Worm (Caenorhabditis elegans): ENCODE results near the gene ZK856.6.

The ZK856.6 gene

DNA sequence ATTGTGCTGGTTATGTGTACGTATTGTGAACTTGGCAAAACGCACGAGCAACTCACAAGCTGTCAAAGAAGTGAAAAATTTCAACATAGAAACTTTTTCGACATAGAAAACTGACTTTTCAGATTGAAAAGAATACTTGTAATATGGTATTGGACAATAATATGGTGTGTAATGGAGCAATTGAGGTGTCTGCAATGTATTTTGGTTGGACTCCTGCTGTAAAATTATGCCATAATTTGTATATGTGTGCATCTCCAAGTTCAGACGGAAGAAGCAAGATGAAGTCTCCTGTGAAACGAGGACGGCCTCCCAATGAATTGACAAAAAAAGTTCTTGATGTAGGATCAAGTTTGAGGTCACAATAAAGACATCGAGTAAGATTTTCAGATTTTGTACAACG, 14.7 kb upstream of the ZK856.6 start:
- TF ChIP-seq B0310.2 (tag; optimal IDR thresholded peaks at IDR 0.05) (no peak), ets-7 (tag; optimal IDR thresholded peaks at IDR 0.05) (no peak), F13C5.2 (tag; optimal IDR thresholded peaks at IDR 0.05) (no peak), tbx-11 (GFP tag; IDR thresholded peaks at IDR 0.05) (no peak), pes-1 (GFP tag; IDR thresholded peaks at IDR 0.05) (no peak), tbx-37 (GFP tag; conservative IDR thresholded peaks at IDR 0.05) (no peak), hmbx-1 (tag; optimal IDR thresholded peaks at IDR 0.05) (no peak), aly-1 (tag; optimal IDR thresholded peaks at IDR 0.05) (no peak), ceh-13 (GFP tag; optimal IDR thresholded peaks at IDR 0.05) (no peak), scrt-1 (GFP tag; IDR thresholded peaks at IDR 0.05) (no peak), sea-1 (GFP tag; conservative IDR thresholded peaks at IDR 0.05) (no peak), tra-4 (tag; optimal IDR thresholded peaks at IDR 0.05) (no peak), flt-1 (GFP tag; IDR thresholded peaks at IDR 0.05) (no peak), ceh-36 (tag; optimal IDR thresholded peaks at IDR 0.05) (no peak), hmg-4 (GFP tag; optimal IDR thresholded peaks at IDR 0.05) (no peak), hnd-1 (tag; optimal IDR thresholded peaks at IDR 0.05) (no peak), ama-1 (optimal IDR thresholded peaks at IDR 0.05) (no peak)

DNA sequence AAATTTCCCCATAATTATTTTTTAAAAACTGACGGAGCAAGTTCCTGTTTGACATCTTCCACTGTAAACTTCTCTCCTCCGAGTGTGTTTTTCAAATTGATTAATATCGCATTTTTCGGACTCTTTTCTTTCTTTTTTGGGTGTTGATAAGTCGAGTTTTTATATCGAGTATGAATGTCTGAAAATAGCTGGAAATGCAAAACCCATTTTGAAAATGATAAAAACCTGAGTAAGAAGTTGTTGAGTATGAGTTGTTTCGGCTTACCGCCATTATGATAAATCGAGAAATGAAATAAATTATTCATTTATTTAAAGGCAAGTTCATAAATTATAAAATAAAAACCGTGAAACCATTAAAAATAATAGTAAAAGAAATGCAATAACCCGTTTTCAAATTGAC, 12.8 kb upstream of the ZK856.6 start, which contains the start of gene ZK856.18:
Gene ZK856.18 (minus strand): TSS at position 289 of the 400 bp plus-strand sequence.
- TF ChIP-seq pes-1 (GFP tag; IDR thresholded peaks at IDR 0.05) = no peak
- TF ChIP-seq ceh-13 (GFP tag; optimal IDR thresholded peaks at IDR 0.05) = no peak
- no peak for TF ChIP-seq hmg-4 (GFP tag; optimal IDR thresholded peaks at IDR 0.05)
- no peak for TF ChIP-seq tbx-37 (GFP tag; conservative IDR thresholded peaks at IDR 0.05)
- no peak for TF ChIP-seq F13C5.2 (tag; optimal IDR thresholded peaks at IDR 0.05)

DNA sequence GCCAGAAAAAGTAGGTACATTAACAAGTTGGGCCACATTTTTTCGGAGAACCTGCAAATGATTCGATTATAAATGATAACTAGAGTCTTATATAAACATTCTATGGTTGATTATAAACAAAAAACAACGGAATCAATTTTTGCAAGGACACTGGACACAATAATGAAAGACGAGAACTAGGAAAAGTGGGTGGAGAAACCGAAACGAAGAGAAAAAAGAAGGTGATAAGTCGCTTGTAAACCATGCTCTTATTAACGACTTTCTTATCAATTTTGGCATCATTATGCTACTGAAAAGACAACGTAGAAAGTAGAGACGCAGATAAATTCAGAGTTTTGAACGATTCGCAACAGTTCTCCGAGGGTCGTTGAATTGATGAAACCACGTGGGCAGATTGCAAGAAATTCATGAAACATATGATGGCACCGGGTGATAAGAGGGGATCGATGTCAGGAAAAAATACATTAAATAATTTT, 8.4 kb upstream of the ZK856.6 start, which contains the start of gene ZK856.5:
Gene ZK856.5 (minus strand): TSS at position 51 of the 476 bp plus-strand sequence.
- TF ChIP-seq tbx-37 (GFP tag; conservative IDR thresholded peaks at IDR 0.05) = no peak
- TF ChIP-seq hnd-1 (tag; optimal IDR thresholded peaks at IDR 0.05) = no peak
- TF ChIP-seq hmbx-1 (tag; optimal IDR thresholded peaks at IDR 0.05) = no peak
- TF ChIP-seq tbx-11 (GFP tag; IDR thresholded peaks at IDR 0.05) = no peak
- no peak for TF ChIP-seq F13C5.2 (tag; optimal IDR thresholded peaks at IDR 0.05)
- TF ChIP-seq ceh-36 (tag; optimal IDR thresholded peaks at IDR 0.05) = no peak
- TF ChIP-seq sea-1 (GFP tag; conservative IDR thresholded peaks at IDR 0.05) = no peak
- no peak for TF ChIP-seq hmg-4 (GFP tag; optimal IDR thresholded peaks at IDR 0.05)
- TF ChIP-seq scrt-1 (GFP tag; IDR thresholded peaks at IDR 0.05) = no peak
- TF ChIP-seq flt-1 (GFP tag; IDR thresholded peaks at IDR 0.05) = no peak
- no peak for TF ChIP-seq pes-1 (GFP tag; IDR thresholded peaks at IDR 0.05)
- no peak for TF ChIP-seq tra-4 (tag; optimal IDR thresholded peaks at IDR 0.05)
- no peak for TF ChIP-seq ets-7 (tag; optimal IDR thresholded peaks at IDR 0.05)
- no peak for TF ChIP-seq ceh-13 (GFP tag; optimal IDR thresholded peaks at IDR 0.05)
- no peak for TF ChIP-seq aly-1 (tag; optimal IDR thresholded peaks at IDR 0.05)
- TF ChIP-seq ama-1 (optimal IDR thresholded peaks at IDR 0.05) = no peak
- TF ChIP-seq B0310.2 (tag; optimal IDR thresholded peaks at IDR 0.05) = no peak

ce11 chrV:10191242-10191641, 7.2 kb upstream of the ZK856.6 start:
- TF ChIP-seq ceh-13 (GFP tag; optimal IDR thresholded peaks at IDR 0.05) = no peak
- TF ChIP-seq tra-4 (tag; optimal IDR thresholded peaks at IDR 0.05) = no peak

- TF ChIP-seq hmg-4 (GFP tag; optimal IDR thresholded peaks at IDR 0.05) = no peak
- TF ChIP-seq sea-1 (GFP tag; conservative IDR thresholded peaks at IDR 0.05) = no peak
- TF ChIP-seq tbx-11 (GFP tag; IDR thresholded peaks at IDR 0.05) = no peak
- TF ChIP-seq aly-1 (tag; optimal IDR thresholded peaks at IDR 0.05) = no peak
- no peak for TF ChIP-seq pes-1 (GFP tag; IDR thresholded peaks at IDR 0.05)
- no peak for TF ChIP-seq tra-4 (tag; optimal IDR thresholded peaks at IDR 0.05)
- TF ChIP-seq F13C5.2 (tag; optimal IDR thresholded peaks at IDR 0.05) = no peak
- TF ChIP-seq hnd-1 (tag; optimal IDR thresholded peaks at IDR 0.05) = no peak
These were observed 3.4 kb downstream of the ZK856.6 start, which contains the start of gene ZK856.7 for ce11 chrV:10201913-10202312. Gene ZK856.7, plus strand, starts transcription at chrV:10202098.

ce11 chrV:10202340-10202739, 3.9 kb downstream of the ZK856.6 start:
- no peak for TF ChIP-seq ets-7 (tag; optimal IDR thresholded peaks at IDR 0.05)
- TF ChIP-seq hmbx-1 (tag; optimal IDR thresholded peaks at IDR 0.05) = no peak
- TF ChIP-seq flt-1 (GFP tag; IDR thresholded peaks at IDR 0.05) = no peak
- TF ChIP-seq tra-4 (tag; optimal IDR thresholded peaks at IDR 0.05) = no peak
- no peak for TF ChIP-seq F13C5.2 (tag; optimal IDR thresholded peaks at IDR 0.05)
- no peak for TF ChIP-seq hnd-1 (tag; optimal IDR thresholded peaks at IDR 0.05)
- no peak for TF ChIP-seq aly-1 (tag; optimal IDR thresholded peaks at IDR 0.05)
- TF ChIP-seq ama-1 (optimal IDR thresholded peaks at IDR 0.05) = no peak
- TF ChIP-seq ceh-36 (tag; optimal IDR thresholded peaks at IDR 0.05) = no peak
- TF ChIP-seq scrt-1 (GFP tag; IDR thresholded peaks at IDR 0.05) = no peak
- TF ChIP-seq pes-1 (GFP tag; IDR thresholded peaks at IDR 0.05) = no peak
- TF ChIP-seq ceh-13 (GFP tag; optimal IDR thresholded peaks at IDR 0.05) = no peak
- no peak for TF ChIP-seq tbx-11 (GFP tag; IDR thresholded peaks at IDR 0.05)
- no peak for TF ChIP-seq B0310.2 (tag; optimal IDR thresholded peaks at IDR 0.05)
- TF ChIP-seq tbx-37 (GFP tag; conservative IDR thresholded peaks at IDR 0.05) = no peak
- TF ChIP-seq hmg-4 (GFP tag; optimal IDR thresholded peaks at IDR 0.05) = no peak
- TF ChIP-seq sea-1 (GFP tag; conservative IDR thresholded peaks at IDR 0.05) = no peak

DNA sequence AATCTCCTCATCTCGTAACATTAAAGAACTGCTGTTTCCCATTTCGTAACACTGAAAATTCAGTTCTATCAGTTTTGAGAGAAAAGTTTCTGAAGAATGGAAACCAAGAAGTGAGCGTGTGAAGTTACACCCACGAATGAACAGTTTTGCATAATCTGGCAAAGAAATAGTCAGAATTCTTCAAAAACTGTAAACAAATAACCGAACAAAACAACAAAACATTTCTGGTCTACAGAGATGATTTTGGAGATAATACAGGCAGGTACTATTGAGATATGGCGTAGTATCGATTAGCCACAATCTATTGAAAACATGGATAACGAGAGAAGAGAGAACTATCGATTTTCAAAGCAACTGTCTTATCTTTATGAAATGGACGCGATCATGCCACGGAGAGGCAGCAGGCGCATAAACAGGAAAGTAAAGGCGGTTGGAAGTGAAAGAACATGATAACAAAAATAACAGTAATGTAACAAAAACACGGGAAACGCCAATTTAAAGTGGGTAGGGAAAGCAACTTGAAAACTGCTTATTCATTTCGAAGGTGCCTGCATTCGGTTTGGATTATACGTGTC, 5.0 kb downstream of the ZK856.6 start, which contains the start of gene chpf-1:
Gene chpf-1 (minus strand): TSS at position 51 of the 575 bp plus-strand sequence.
- no peak for TF ChIP-seq aly-1 (tag; optimal IDR thresholded peaks at IDR 0.05)
- TF ChIP-seq ama-1 (optimal IDR thresholded peaks at IDR 0.05) = no peak
- no peak for TF ChIP-seq ceh-36 (tag; optimal IDR thresholded peaks at IDR 0.05)
- no peak for TF ChIP-seq scrt-1 (GFP tag; IDR thresholded peaks at IDR 0.05)
- TF ChIP-seq hmg-4 (GFP tag; optimal IDR thresholded peaks at IDR 0.05) = no peak

Measured in whole organism, early embryonic.